Fruit fly (Drosophila melanogaster): ENCODE results near the gene Bili.

Bili gene

dm6 chr3R:25166788-25167187, 35.7 kb downstream of the Bili start:
- TF ChIP-seq salr (GFP tag; optimal IDR thresholded peaks at IDR 0.05) (no peak), Smox (GFP tag; optimal IDR thresholded peaks at IDR 0.05) (no peak), pdm3 (GFP tag; optimal IDR thresholded peaks at IDR 0.05) (no peak), fkh (GFP tag; optimal IDR thresholded peaks at IDR 0.05) (no peak), esn (GFP tag; optimal IDR thresholded peaks at IDR 0.05) (no peak), Hr38 (GFP tag; optimal IDR thresholded peaks at IDR 0.05) (no peak), Eip93F (GFP tag; optimal IDR thresholded peaks at IDR 0.05) (no peak), CG8319 (GFP tag; optimal IDR thresholded peaks at IDR 0.05) (no peak), fd85E (GFP tag; optimal IDR thresholded peaks at IDR 0.05) (no peak), eg (GFP tag; IDR thresholded peaks at IDR 0.05) (no peak), CG1621 (tag; optimal IDR thresholded peaks at IDR 0.05) (no peak), CG11902 (GFP tag; optimal IDR thresholded peaks at IDR 0.05) (no peak), cyc (GFP tag; optimal IDR thresholded peaks at IDR 0.05) (no peak), acj6 (GFP tag; optimal IDR thresholded peaks at IDR 0.05) (no peak), ss (GFP tag; optimal IDR thresholded peaks at IDR 0.05) (no peak), Sox15 (GFP tag; optimal IDR thresholded peaks at IDR 0.05) (no peak)

- peak; percentile 69 for TF ChIP-seq Eip78C (GFP tag)
- peak; percentile 36 for TF ChIP-seq svp (GFP tag)
- TF ChIP-seq CG6276 (GFP tag; optimal IDR thresholded peaks at IDR 0.05), result no peak
Observed at dm6 chr3R:25167407-25168191, 36.5 kb downstream of the Bili start.

dm6 chr3R:25168259-25168972, 37.3 kb downstream of the Bili start:
- peak; percentile 17 for TF ChIP-seq Eip78C (GFP tag)
- TF ChIP-seq svp (GFP tag), result peak; percentile 50
- no peak for TF ChIP-seq CG4318 (GFP tag; optimal IDR thresholded peaks at IDR 0.05)
- peak; percentile 5 for TF ChIP-seq topi (GFP tag; optimal IDR thresholded peaks at IDR 0.05)

- no peak for TF ChIP-seq CG6276 (GFP tag; optimal IDR thresholded peaks at IDR 0.05)
- no peak for TF ChIP-seq dac (GFP tag; optimal IDR thresholded peaks at IDR 0.05)
- no peak for TF ChIP-seq Sox102F (GFP tag; optimal IDR thresholded peaks at IDR 0.05)
- TF ChIP-seq Eip78C (GFP tag), result no peak
- no peak for TF ChIP-seq Lpt (GFP tag; optimal IDR thresholded peaks at IDR 0.05)
- no peak for TF ChIP-seq CG6792 (GFP tag; optimal IDR thresholded peaks at IDR 0.05)
- TF ChIP-seq salr (GFP tag; optimal IDR thresholded peaks at IDR 0.05), result no peak
- TF ChIP-seq svp (GFP tag), result no peak
- TF ChIP-seq CG11762 (GFP tag; optimal IDR thresholded peaks at IDR 0.05; ENCODE audit: insufficient read depth), result no peak
- no peak for TF ChIP-seq Eip93F (GFP tag; optimal IDR thresholded peaks at IDR 0.05)
Observed at dm6 chr3R:25172353-25172752, 41.2 kb downstream of the Bili start.

dm6 chr3R:25172976-25173375, 41.9 kb downstream of the Bili start:
- TF ChIP-seq salr (GFP tag; optimal IDR thresholded peaks at IDR 0.05), result no peak
- no peak for TF ChIP-seq Ets96B (tag; optimal IDR thresholded peaks at IDR 0.05)
- TF ChIP-seq CG10669 (GFP tag; optimal IDR thresholded peaks at IDR 0.05), result no peak
- TF ChIP-seq Eip93F (GFP tag; optimal IDR thresholded peaks at IDR 0.05), result no peak
- no peak for TF ChIP-seq Hr38 (GFP tag; optimal IDR thresholded peaks at IDR 0.05)
- TF ChIP-seq Lpt (GFP tag; optimal IDR thresholded peaks at IDR 0.05), result no peak
- TF ChIP-seq CG8319 (GFP tag; optimal IDR thresholded peaks at IDR 0.05), result no peak
- no peak for TF ChIP-seq fd59A (GFP tag; optimal IDR thresholded peaks at IDR 0.05)
- no peak for TF ChIP-seq Hr4 (GFP tag; optimal IDR thresholded peaks at IDR 0.05)
- TF ChIP-seq CG34406 (GFP tag; optimal IDR thresholded peaks at IDR 0.05), result no peak
- no peak for TF ChIP-seq lz (GFP tag; optimal IDR thresholded peaks at IDR 0.05)
- TF ChIP-seq dac (GFP tag; optimal IDR thresholded peaks at IDR 0.05), result no peak

Data from whole organism, prepupa.